Worm (Caenorhabditis elegans) whole organism, late embryonic: ENCODE measurements around the gene F15B9.6.

Source experiments
- C08G9.2 ChIP-seq: sonication (generic microtip); optimal IDR thresholded peaks from 2 replicates; lab custom pipeline; 2016; ENCODE audit warnings: mild to moderate bottlenecking, missing genetic modification characterization, moderate library complexity, missing compliant biosample characterization
- C38D4.7 ChIP-seq: fragments of 200-800 bp; sonication (Bioruptor generic); optimal IDR thresholded peaks from 2 replicates; lab custom pipeline; 2018; ENCODE audit warnings: mild to moderate bottlenecking, missing genetic modification characterization, moderate library complexity, missing compliant biosample characterization
- K02D7.2 ChIP-seq: sonication (generic microtip); optimal IDR thresholded peaks from 2 replicates; lab custom pipeline; 2017; ENCODE audit warnings: mild to moderate bottlenecking, missing genetic modification characterization, missing compliant biosample characterization
- T23F11.4 ChIP-seq: fragments of 200-800 bp; sonication (Bioruptor generic); optimal IDR thresholded peaks from 2 replicates; lab custom pipeline; 2018; ENCODE audit warnings: mild to moderate bottlenecking, missing genetic modification characterization, missing compliant biosample characterization
- ceh-19 ChIP-seq: fragments of 200-800 bp; sonication (Bioruptor generic); optimal IDR thresholded peaks from 2 replicates; lab custom pipeline; 2018; ENCODE audit warnings: mild to moderate bottlenecking, missing genetic modification characterization, missing compliant biosample characterization
- ceh-24 ChIP-seq: sonication (generic microtip); optimal IDR thresholded peaks from 2 replicates; lab custom pipeline; 2016; ENCODE audit warnings: mild to moderate bottlenecking, missing genetic modification characterization, missing compliant biosample characterization
- ceh-30 ChIP-seq: fragments of 150-350 bp; optimal IDR thresholded peaks from 2 replicates; lab custom pipeline; 2014; ENCODE audit warnings: missing biosample characterization, missing genetic modification characterization
- ceh-31 ChIP-seq: sonication (generic microtip); optimal IDR thresholded peaks from 2 replicates; lab custom pipeline; 2016; ENCODE audit warnings: missing genetic modification characterization, missing compliant biosample characterization
- ceh-34 ChIP-seq: sonication (generic microtip); optimal IDR thresholded peaks from 2 replicates; lab custom pipeline; 2016; ENCODE audit warnings: mild to moderate bottlenecking, missing genetic modification characterization, missing compliant biosample characterization
- ceh-6 ChIP-seq: fragments of 200-800 bp; sonication (Bioruptor generic); optimal IDR thresholded peaks from 2 replicates; lab custom pipeline; 2018; ENCODE audit warnings: mild to moderate bottlenecking, missing genetic modification characterization, missing compliant biosample characterization
- che-1 ChIP-seq: sonication (generic microtip); optimal IDR thresholded peaks from 2 replicates; lab custom pipeline; 2016; ENCODE audit warnings: mild to moderate bottlenecking, missing genetic modification characterization, missing compliant biosample characterization
- elt-2 ChIP-seq: sonication (generic microtip); optimal IDR thresholded peaks from 2 replicates; lab custom pipeline; 2016; ENCODE audit warnings: missing genetic modification reagents, missing genetic modification characterization, missing compliant biosample characterization
- ets-4 ChIP-seq: sonication (generic microtip); optimal IDR thresholded peaks from 2 replicates; lab custom pipeline; 2016; ENCODE audit warnings: missing genetic modification characterization, missing compliant biosample characterization
- fkh-10 ChIP-seq: fragments of 150-350 bp; optimal IDR thresholded peaks from 2 replicates; lab custom pipeline; 2014; ENCODE audit warnings: missing biosample characterization, missing genetic modification reagents, missing genetic modification characterization
- gmeb-2 ChIP-seq: sonication (generic microtip); optimal IDR thresholded peaks from 2 replicates; lab custom pipeline; 2016; ENCODE audit warnings: missing genetic modification characterization, inconsistent platforms, missing compliant biosample characterization
- hlh-13 ChIP-seq: fragments of 200-800 bp; sonication (Bioruptor generic); optimal IDR thresholded peaks from 2 replicates; lab custom pipeline; 2018; ENCODE audit warnings: mild to moderate bottlenecking, missing genetic modification characterization, missing compliant biosample characterization
- hlh-6 ChIP-seq: sonication (generic microtip); optimal IDR thresholded peaks from 2 replicates; lab custom pipeline; 2016; ENCODE audit warnings: missing genotype, missing genetic modification characterization, missing compliant biosample characterization
- lim-6 ChIP-seq: sonication (generic microtip); optimal IDR thresholded peaks from 2 replicates; lab custom pipeline; 2016; ENCODE audit warnings: missing genetic modification characterization, missing compliant biosample characterization
- lin-11 ChIP-seq: fragments of 200-800 bp; sonication (Bioruptor generic); optimal IDR thresholded peaks from 2 replicates; lab custom pipeline; 2018; ENCODE audit warnings: mild to moderate bottlenecking, missing genetic modification characterization, missing compliant biosample characterization
- madf-2 ChIP-seq: sonication (generic microtip); optimal IDR thresholded peaks from 2 replicates; lab custom pipeline; 2017; ENCODE audit warnings: missing genetic modification characterization, missing compliant biosample characterization
- nfya-1 ChIP-seq: sonication (generic microtip); optimal IDR thresholded peaks from 2 replicates; lab custom pipeline; 2017; ENCODE audit warnings: missing genetic modification characterization, mild to moderate bottlenecking, missing compliant biosample characterization, antibody characterized with exemption, moderate library complexity
- odd-2 ChIP-seq: sonication (generic microtip); optimal IDR thresholded peaks from 2 replicates; lab custom pipeline; 2017; ENCODE audit warnings: antibody characterized with exemption, mild to moderate bottlenecking, missing genetic modification characterization, missing compliant biosample characterization
- pag-3 ChIP-seq: sonication (generic microtip); optimal IDR thresholded peaks from 2 replicates; lab custom pipeline; 2016; ENCODE audit warnings: missing compliant biosample characterization, missing genetic modification characterization, borderline replicate concordance
- pat-9 ChIP-seq: fragments of 200-800 bp; sonication (Bioruptor generic); optimal IDR thresholded peaks from 2 replicates; lab custom pipeline; 2018; ENCODE audit warnings: mild to moderate bottlenecking, missing genetic modification characterization, moderate library complexity, missing compliant biosample characterization
- pax-1 ChIP-seq: fragments of 150-350 bp; optimal IDR thresholded peaks from 2 replicates; lab custom pipeline; 2014; ENCODE audit warnings: missing biosample characterization, missing genetic modification characterization
- pha-4 ChIP-seq: fragments of 150-350 bp; optimal IDR thresholded peaks from 2 replicates; lab custom pipeline; 2018; ENCODE audit warnings: missing biosample characterization, missing genetic modification reagents, missing genetic modification characterization
- pqm-1 ChIP-seq: sonication (generic microtip); optimal IDR thresholded peaks from 2 replicates; lab custom pipeline; 2016; ENCODE audit warnings: missing genetic modification characterization, missing compliant biosample characterization
- pros-1 ChIP-seq: fragments of 150-350 bp; optimal IDR thresholded peaks from 2 replicates; lab custom pipeline; 2014; ENCODE audit warnings: missing biosample characterization, missing genetic modification reagents, missing genetic modification characterization
- sdc-2 ChIP-seq: sonication (generic microtip); optimal IDR thresholded peaks from 2 replicates; lab custom pipeline; 2016; ENCODE audit warnings: missing genotype, missing genetic modification characterization, missing compliant biosample characterization
- sox-4 ChIP-seq: sonication (generic microtip); optimal IDR thresholded peaks from 2 replicates; lab custom pipeline; 2017; ENCODE audit warnings: mild to moderate bottlenecking, missing genetic modification characterization, inconsistent platforms, missing compliant biosample characterization
- unc-3 ChIP-seq, 2 experiments: fragments of 200-800 bp in 1 of 2; sonication (Bioruptor generic) in 1 of 2; sonication (generic microtip) in 1 of 2; conservative IDR thresholded peaks in 1 of 2; optimal IDR thresholded peaks in 1 of 2; 2 replicates each; pipeline versions ENCODE4 v1.3.6 to Lab custom; 2016 to 2022; ENCODE audit warnings: missing compliant biosample characterization in 2 of 2, missing genetic modification characterization in 2 of 2, missing genetic modification reagents in 1 of 2
- unc-42 ChIP-seq: sonication (generic microtip); optimal IDR thresholded peaks from 2 replicates; lab custom pipeline; 2016; ENCODE audit warnings: missing genotype, missing genetic modification characterization, missing compliant biosample characterization
- unc-55 ChIP-seq: sonication (generic microtip); optimal IDR thresholded peaks from 2 replicates; lab custom pipeline; 2017; ENCODE audit warnings: missing biosample characterization, missing genetic modification reagents, missing genetic modification characterization
- ztf-16 ChIP-seq: sonication (generic microtip); optimal IDR thresholded peaks from 2 replicates; lab custom pipeline; 2017; ENCODE audit warnings: missing genetic modification characterization, missing compliant biosample characterization

The F15B9.6 gene

ce11 chrV:13009843-13010242 is 4.1 kb upstream of the F15B9.6 start (continued):
- TF ChIP-seq unc-55 (GFP tag; lab: Kevin White, UChicago), result peak; percentile 47

- TF ChIP-seq elt-2 (tag; lab: Kevin White, UChicago) (peak; percentile 63), ceh-34 (tag; lab: Kevin White, UChicago) (no peak)
Measured at ce11 chrV:13011904-13012303, 2.0 kb upstream of the F15B9.6 start.

ce11 chrV:13013158-13013557 is 786 bp upstream of the F15B9.6 start, which contains the start of gene try-10:
try-10 (minus strand) TSS chrV:13013258.
- TF ChIP-seq unc-55 (GFP tag; lab: Kevin White, UChicago), result no peak

ce11 chrV:13018233-13018632 is 4.3 kb downstream of the F15B9.6 start:
- TF ChIP-seq T23F11.4 (no peak), ceh-19 (no peak), K02D7.2 (tag; lab: Kevin White, UChicago) (no peak), unc-42 (tag; lab: Kevin White, UChicago) (peak; percentile 31), unc-55 (GFP tag; lab: Kevin White, UChicago) (no peak), sox-4 (tag; lab: Kevin White, UChicago) (no peak), ceh-30 (tag; lab: Kevin White, UChicago) (no peak), hlh-6 (tag; lab: Kevin White, UChicago) (no peak), sdc-2 (tag; lab: Kevin White, UChicago) (no peak), nfya-1 (peak; percentile 33), hlh-13 (GFP tag; lab: Kevin White, UChicago) (no peak), odd-2 (tag; lab: Kevin White, UChicago) (no peak), pqm-1 (tag; lab: Kevin White, UChicago) (no peak), ztf-16 (tag; lab: Kevin White, UChicago) (no peak)

- TF ChIP-seq ceh-24 (tag; lab: Kevin White, UChicago) (no peak), unc-3 (GFP tag; conservative IDR thresholded peaks at IDR 0.05; lab: Robert Waterston, UW) (no peak), unc-3 (tag; optimal IDR thresholded peaks at IDR 0.05; lab: Kevin White, UChicago) (no peak), ceh-19 (no peak), ztf-16 (tag; lab: Kevin White, UChicago) (no peak), K02D7.2 (tag; lab: Kevin White, UChicago) (no peak), pax-1 (tag; lab: Kevin White, UChicago) (no peak), sdc-2 (tag; lab: Kevin White, UChicago) (no peak), ceh-30 (tag; lab: Kevin White, UChicago) (no peak), gmeb-2 (tag; lab: Kevin White, UChicago) (no peak), ceh-31 (tag; lab: Kevin White, UChicago) (no peak), ets-4 (tag; lab: Kevin White, UChicago) (no peak), pag-3 (tag; lab: Kevin White, UChicago) (no peak)
- TF ChIP-seq, all 69 proteins: peak for 0
Measured at ce11 chrV:13018761-13019160, 4.8 kb downstream of the F15B9.6 start, which contains the start of gene fmi-1. fmi-1 (plus strand) TSS chrV:13019061.

ce11 chrV:13020014-13020413 is 6.1 kb downstream of the F15B9.6 start:
- TF ChIP-seq sox-4 (tag; lab: Kevin White, UChicago) (no peak), fkh-10 (GFP tag; lab: Kevin White, UChicago) (no peak), hlh-13 (GFP tag; lab: Kevin White, UChicago) (no peak), madf-2 (no peak), C08G9.2 (tag; lab: Kevin White, UChicago) (no peak), T23F11.4 (no peak), unc-3 (GFP tag; conservative IDR thresholded peaks at IDR 0.05; lab: Robert Waterston, UW) (no peak), unc-3 (tag; optimal IDR thresholded peaks at IDR 0.05; lab: Kevin White, UChicago) (no peak), lim-6 (tag; lab: Kevin White, UChicago) (no peak), ceh-6 (GFP tag; lab: Kevin White, UChicago) (no peak), C38D4.7 (GFP tag; lab: Kevin White, UChicago) (no peak), pat-9 (tag; lab: Kevin White, UChicago) (no peak), pag-3 (tag; lab: Kevin White, UChicago) (no peak), ceh-31 (tag; lab: Kevin White, UChicago) (no peak), pha-4 (tag; lab: Kevin White, UChicago) (no peak), elt-2 (tag; lab: Kevin White, UChicago) (no peak), che-1 (tag; lab: Kevin White, UChicago) (no peak), gmeb-2 (tag; lab: Kevin White, UChicago) (no peak), pros-1 (tag; lab: Kevin White, UChicago) (no peak), lin-11 (tag; lab: Kevin White, UChicago) (no peak)
